Worm (Caenorhabditis elegans): Measurements from ENCODE around the gene hum-8.
A peak's percentile ranks its signal among the peaks of the same experiment; 100 is the strongest.

The hum-8 gene

ce11 chrIV:390279-390678, 50.1 kb downstream of the hum-8 start, which contains the start of the genes ears-2 and uncp-18 (continued):
- peak; percentile 94 for TF ChIP-seq sox-2 (GFP tag; IDR thresholded peaks at IDR 0.05)
- peak; percentile 98 for TF ChIP-seq ceh-45 (GFP tag; IDR thresholded peaks at IDR 0.05)
- TF ChIP-seq pag-3 (tag; optimal IDR thresholded peaks at IDR 0.05; ENCODE audit: borderline replicate concordance): peak; percentile 95
- TF ChIP-seq ceh-6 (GFP tag; optimal IDR thresholded peaks at IDR 0.05): peak; percentile 91
- TF ChIP-seq unc-42 (tag; optimal IDR thresholded peaks at IDR 0.05): peak; percentile 93
- peak; percentile 60 for TF ChIP-seq elt-4 (tag; optimal IDR thresholded peaks at IDR 0.05)
- peak; percentile 99 for TF ChIP-seq hlh-15 (tag; optimal IDR thresholded peaks at IDR 0.05)
- TF ChIP-seq che-1 (tag; optimal IDR thresholded peaks at IDR 0.05): peak; percentile 92
- TF ChIP-seq pax-1 (tag; optimal IDR thresholded peaks at IDR 0.05): peak; percentile 58
- TF ChIP-seq dmd-4 (tag; optimal IDR thresholded peaks at IDR 0.05; ENCODE audit: borderline replicate concordance): peak; percentile 98
- TF ChIP-seq lin-11 (tag; optimal IDR thresholded peaks at IDR 0.05): peak; percentile 93
- peak; percentile 39 for TF ChIP-seq hlh-30 (tag; optimal IDR thresholded peaks at IDR 0.05; ENCODE audit: insufficient read depth)
- no peak for TF ChIP-seq pros-1 (tag; optimal IDR thresholded peaks at IDR 0.05)
- no peak for TF ChIP-seq ama-1 (optimal IDR thresholded peaks at IDR 0.05)
- TF ChIP-seq ceh-31 (tag; optimal IDR thresholded peaks at IDR 0.05): peak; percentile 100
- TF ChIP-seq ceh-9 (tag; optimal IDR thresholded peaks at IDR 0.05): peak; percentile 68
- peak; percentile 97 for TF ChIP-seq Y22D7AL.16 (tag; optimal IDR thresholded peaks at IDR 0.05)

- TF ChIP-seq K09A11.1 (tag; optimal IDR thresholded peaks at IDR 0.05; ENCODE audit: insufficient read depth): no peak
- no peak for TF ChIP-seq hlh-8 (tag; optimal IDR thresholded peaks at IDR 0.05)
- no peak for TF ChIP-seq tbx-2 (tag; optimal IDR thresholded peaks at IDR 0.05)
- no peak for TF ChIP-seq ceh-48 (tag; optimal IDR thresholded peaks at IDR 0.05)
- TF ChIP-seq ceh-24 (tag; optimal IDR thresholded peaks at IDR 0.05): no peak
- no peak for TF ChIP-seq rnt-1 (tag; optimal IDR thresholded peaks at IDR 0.05)
- TF ChIP-seq mec-3 (tag; optimal IDR thresholded peaks at IDR 0.05; ENCODE audit: borderline replicate concordance): no peak
- no peak for TF ChIP-seq gmeb-2 (tag; optimal IDR thresholded peaks at IDR 0.05)
- TF ChIP-seq madf-2 (tag; optimal IDR thresholded peaks at IDR 0.05): no peak
- no peak for TF ChIP-seq ceh-45 (GFP tag; IDR thresholded peaks at IDR 0.05)
- TF ChIP-seq eyg-1 (tag; optimal IDR thresholded peaks at IDR 0.05): no peak
- no peak for TF ChIP-seq odd-2 (tag; optimal IDR thresholded peaks at IDR 0.05)
- no peak for TF ChIP-seq K02D7.2 (tag; optimal IDR thresholded peaks at IDR 0.05)
- no peak for TF ChIP-seq ceh-19 (GFP tag; optimal IDR thresholded peaks at IDR 0.05)
These were observed 52.3 kb downstream of the hum-8 start, which contains the start of gene ssna-1 for ce11 chrIV:388073-388472. TSS of gene ssna-1 (plus strand) at chrIV:388084.

DNA sequence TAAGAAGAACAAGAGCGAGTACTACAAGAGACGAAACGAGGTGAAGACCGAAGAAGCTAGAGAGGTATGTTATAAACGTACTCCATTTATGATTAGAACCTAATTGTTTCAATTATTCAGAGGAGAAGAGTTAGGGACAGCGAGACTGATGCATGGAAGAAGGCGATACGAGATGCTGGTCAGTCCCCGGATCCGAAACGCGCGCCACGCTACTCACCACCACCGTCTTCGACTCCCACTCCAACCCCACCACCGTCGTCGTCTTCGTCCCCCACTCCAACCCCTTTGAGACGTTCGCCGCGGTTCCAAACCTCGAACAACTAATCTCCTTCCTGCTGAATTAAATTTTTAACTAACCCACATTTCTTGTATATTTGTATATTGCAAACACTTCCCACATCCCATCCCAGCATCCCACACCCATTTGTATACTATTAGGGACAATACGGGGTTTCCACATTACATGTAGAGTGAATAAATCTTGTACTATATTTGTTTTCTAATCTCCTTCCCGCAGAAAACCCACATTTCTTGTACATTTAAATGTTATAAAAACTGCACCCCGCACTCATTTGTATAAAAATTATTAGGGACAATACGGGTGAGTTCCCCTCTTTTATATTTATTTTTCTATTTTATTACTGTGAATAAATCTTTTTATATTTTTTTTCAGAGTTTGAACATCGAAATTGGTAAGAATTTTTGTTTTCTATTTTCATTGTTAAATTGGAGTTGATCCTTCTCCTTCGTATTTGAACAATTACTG, 52.9 kb downstream of the hum-8 start:
- TF ChIP-seq ama-1 (optimal IDR thresholded peaks at IDR 0.05) (no peak), madf-2 (tag; optimal IDR thresholded peaks at IDR 0.05) (no peak), pax-1 (tag; optimal IDR thresholded peaks at IDR 0.05) (no peak), ahr-1 (tag; optimal IDR thresholded peaks at IDR 0.05) (no peak), ceh-48 (tag; optimal IDR thresholded peaks at IDR 0.05) (no peak), pag-3 (tag; optimal IDR thresholded peaks at IDR 0.05; ENCODE audit: borderline replicate concordance) (no peak), unc-86 (tag; optimal IDR thresholded peaks at IDR 0.05) (no peak), pha-4 (tag; optimal IDR thresholded peaks at IDR 0.05) (no peak), rnt-1 (tag; optimal IDR thresholded peaks at IDR 0.05) (no peak), eyg-1 (tag; optimal IDR thresholded peaks at IDR 0.05) (no peak), ceh-31 (tag; optimal IDR thresholded peaks at IDR 0.05) (no peak), ceh-22 (tag; optimal IDR thresholded peaks at IDR 0.05) (no peak), unc-3 (GFP tag; conservative IDR thresholded peaks at IDR 0.05) (no peak), unc-3 (tag; optimal IDR thresholded peaks at IDR 0.05) (no peak), ceh-6 (GFP tag; optimal IDR thresholded peaks at IDR 0.05) (no peak), C38D4.7 (GFP tag; optimal IDR thresholded peaks at IDR 0.05) (no peak), ceh-19 (GFP tag; optimal IDR thresholded peaks at IDR 0.05) (no peak), dmd-4 (tag; optimal IDR thresholded peaks at IDR 0.05; ENCODE audit: borderline replicate concordance) (no peak), nhr-232 (tag; optimal IDR thresholded peaks at IDR 0.05) (no peak), gmeb-2 (tag; optimal IDR thresholded peaks at IDR 0.05) (no peak)

Data from whole organism, late embryonic.